Fruit fly (Drosophila melanogaster) whole organism, prepupa: Measurements from ENCODE around the gene THADA.

Experiments
- Eip93F ChIP-seq: fragments of 200-800 bp; sonication (Bioruptor generic); optimal IDR thresholded peaks from 2 replicates; lab custom pipeline; 2016; ENCODE audit warnings: missing biosample characterization, mild to moderate bottlenecking, missing genetic modification characterization
- cyc ChIP-seq: fragments of 200-800 bp; sonication (Bioruptor generic); optimal IDR thresholded peaks from 3 replicates; lab custom pipeline; 2016; ENCODE audit warnings: missing biosample characterization, missing genetic modification characterization

DNA sequence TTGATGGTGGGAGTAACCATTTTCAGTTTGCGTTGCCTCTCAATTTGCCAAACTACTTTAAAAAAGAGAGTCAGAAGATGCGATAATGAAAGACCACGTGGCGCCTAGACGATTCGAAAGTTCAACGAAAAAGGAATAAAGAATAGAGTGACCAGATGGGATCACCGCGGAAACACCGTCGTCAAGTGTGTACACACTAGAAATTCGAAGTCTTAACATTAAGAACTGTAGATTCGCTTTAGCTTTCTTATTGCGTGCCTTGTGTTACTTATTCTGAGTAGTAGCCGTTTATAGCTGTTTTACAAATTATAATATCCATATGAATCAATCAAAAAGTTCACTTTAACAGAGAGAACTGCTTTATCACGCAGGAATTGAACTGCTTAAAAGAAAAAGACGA, 41.3 kb downstream of the THADA start, which contains the start of gene SkpE:
- TF ChIP-seq Eip93F (GFP tag; lab: Kevin White, UChicago) (no peak), cyc (GFP tag; lab: Kevin White, UChicago) (no peak)
